Worm (Caenorhabditis elegans): ENCODE measurements around the gene C30G12.2.

DNA sequence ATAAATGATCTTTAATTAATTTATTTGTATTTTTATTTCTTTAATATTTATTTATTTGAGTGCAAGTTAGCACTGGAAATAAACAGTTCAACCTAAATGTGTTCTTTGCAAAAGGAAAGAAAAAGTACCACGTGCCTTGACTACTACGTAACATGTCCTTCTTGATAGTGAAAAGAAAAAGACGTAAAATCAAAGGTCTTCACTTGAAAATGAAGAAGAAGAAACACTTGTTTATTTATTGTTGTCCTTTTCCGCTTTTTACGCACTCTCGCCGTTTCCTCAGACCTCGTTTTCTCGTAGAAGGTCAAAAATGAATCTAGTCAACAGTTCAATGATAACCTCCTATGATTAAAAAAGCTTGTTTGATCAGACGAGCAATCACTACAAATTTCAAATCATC lies 12.3 kb upstream of the C30G12.2 start:
- no peak for TF ChIP-seq efl-3 (GFP tag; optimal IDR thresholded peaks at IDR 0.05)
- TF ChIP-seq efl-1 (optimal IDR thresholded peaks at IDR 0.05) = no peak
- no peak for TF ChIP-seq efl-1 (GFP tag; optimal IDR thresholded peaks at IDR 0.05 in 1 of 2)
- no peak for TF ChIP-seq sptf-1 (tag; optimal IDR thresholded peaks at IDR 0.05)
- no peak for TF ChIP-seq lin-35 (GFP tag; optimal IDR thresholded peaks at IDR 0.05)
- TF ChIP-seq dsc-1 (tag; optimal IDR thresholded peaks at IDR 0.05) = no peak
- no peak for TF ChIP-seq aly-2 (tag; optimal IDR thresholded peaks at IDR 0.05)
